Worm (Caenorhabditis elegans) whole organism, young adult: Measurements from ENCODE around the gene Y37E11AL.12.

Experiments used
- B0261.1 ChIP-seq: sonication (generic microtip); optimal IDR thresholded peaks from 2 replicates; lab custom pipeline; 2016; ENCODE audit warnings: mild to moderate bottlenecking, missing genetic modification characterization, moderate library complexity, missing compliant biosample characterization
- F37B4.10 ChIP-seq: fragments of 200-800 bp; sonication (Bioruptor generic); IDR thresholded peaks from 2 replicates; pipeline ENCODE4 v1.3.6; 2022; ENCODE audit warnings: missing genetic modification characterization, missing compliant biosample characterization
- F39B2.1 ChIP-seq: fragments of 200-800 bp; sonication (Bioruptor generic); IDR thresholded peaks from 2 replicates; pipeline ENCODE4 v1.3.6; 2022; ENCODE audit warnings: missing genetic modification reagents, missing genetic modification characterization, missing compliant biosample characterization
- K11D2.4 ChIP-seq: fragments of 200-800 bp; sonication (Bioruptor generic); IDR thresholded peaks from 2 replicates; pipeline ENCODE4 v1.3.6; 2022; ENCODE audit warnings: missing genetic modification reagents, missing genetic modification characterization, missing compliant biosample characterization
- Y53F4B.3 ChIP-seq: fragments of 200-800 bp; sonication (Bioruptor generic); IDR thresholded peaks from 2 replicates; pipeline ENCODE4 v1.3.6; 2022; ENCODE audit warnings: missing genetic modification reagents, missing genetic modification characterization, missing compliant biosample characterization
- Y79H2A.3 ChIP-seq: fragments of 200-800 bp; sonication (Bioruptor generic); conservative IDR thresholded peaks from 2 replicates; pipeline ENCODE4 v1.3.6; 2022; ENCODE audit warnings: missing genetic modification reagents, missing genetic modification characterization, missing compliant biosample characterization
- ama-1 ChIP-seq, 3 experiments: fragments of 150-350 bp in 1 of 3; sonication (generic microtip) in 2 of 3; optimal IDR thresholded peaks; 2 replicates each; lab custom pipeline; 2014 to 2018; ENCODE audit warnings: missing biosample characterization in 2 of 3, missing genetic modification characterization in 2 of 3, missing genetic modification reagents in 2 of 3
- aptf-3 ChIP-seq: fragments of 200-800 bp; sonication (Bioruptor generic); IDR thresholded peaks from 2 replicates; pipeline ENCODE4 v1.3.6; 2022; ENCODE audit warnings: missing genetic modification characterization, missing compliant biosample characterization
- attf-3 ChIP-seq: fragments of 200-800 bp; sonication (Bioruptor generic); conservative IDR thresholded peaks from 2 replicates; pipeline ENCODE4 v1.3.6; 2022; ENCODE audit warnings: missing genetic modification reagents, missing genetic modification characterization, missing compliant biosample characterization
- attf-6 ChIP-seq: fragments of 200-800 bp; sonication (Bioruptor generic); IDR thresholded peaks from 2 replicates; pipeline ENCODE4 v1.3.6; 2022; ENCODE audit warnings: missing genetic modification reagents, missing genetic modification characterization, missing compliant biosample characterization
- bed-1 ChIP-seq: fragments of 200-800 bp; sonication (Bioruptor generic); IDR thresholded peaks from 2 replicates; pipeline ENCODE4 v1.3.6; 2022; ENCODE audit warnings: missing genetic modification reagents, missing genetic modification characterization, missing compliant biosample characterization
- ceh-27 ChIP-seq: fragments of 200-800 bp; sonication (Bioruptor generic); optimal IDR thresholded peaks from 2 replicates; lab custom pipeline; 2018; ENCODE audit warnings: mild to moderate bottlenecking, missing genetic modification characterization, moderate library complexity, missing compliant biosample characterization
- ceh-58 ChIP-seq: fragments of 200-800 bp; sonication (Bioruptor generic); IDR thresholded peaks from 2 replicates; pipeline ENCODE4 v1.3.6; 2022; ENCODE audit warnings: missing genetic modification characterization, missing compliant biosample characterization
- ceh-79 ChIP-seq: sonication (generic microtip); optimal IDR thresholded peaks from 2 replicates; lab custom pipeline; 2017; ENCODE audit warnings: mild to moderate bottlenecking, missing genetic modification characterization, missing compliant biosample characterization
- ceh-91 ChIP-seq: fragments of 200-800 bp; sonication (Bioruptor generic); IDR thresholded peaks from 2 replicates; pipeline ENCODE4 v1.3.6; 2022; ENCODE audit warnings: missing genetic modification reagents, missing genetic modification characterization, missing compliant biosample characterization
- chd-7 ChIP-seq: sonication (generic microtip); optimal IDR thresholded peaks from 2 replicates; lab custom pipeline; 2016; ENCODE audit warnings: mild to moderate bottlenecking, missing genetic modification characterization, moderate library complexity, missing compliant biosample characterization
- egrh-3 ChIP-seq: fragments of 200-800 bp; sonication (Bioruptor generic); IDR thresholded peaks from 2 replicates; pipeline ENCODE4 v1.3.6; 2022; ENCODE audit warnings: missing genetic modification reagents, missing genetic modification characterization, missing compliant biosample characterization
- ekl-4 ChIP-seq: fragments of 200-800 bp; sonication (Bioruptor generic); IDR thresholded peaks from 2 replicates; pipeline ENCODE4 v1.3.6; 2022; ENCODE audit warnings: missing genetic modification reagents, missing genetic modification characterization, missing compliant biosample characterization
- him-1 ChIP-seq: sonication (generic microtip); optimal IDR thresholded peaks from 2 replicates; lab custom pipeline; 2016; ENCODE audit warnings: missing genotype, missing genetic modification reagents, missing genetic modification characterization, missing compliant biosample characterization
- hlh-26 ChIP-seq: fragments of 200-800 bp; sonication (Bioruptor generic); conservative IDR thresholded peaks from 2 replicates; pipeline ENCODE4 v1.3.6; 2022; ENCODE audit warnings: missing genetic modification reagents, missing genetic modification characterization, missing compliant biosample characterization
- hmg-1.2 ChIP-seq: fragments of 200-800 bp; sonication (Bioruptor generic); IDR thresholded peaks from 2 replicates; pipeline ENCODE4 v1.3.6; 2022; ENCODE audit warnings: missing genetic modification reagents, missing genetic modification characterization, missing compliant biosample characterization
- hrde-1 ChIP-seq: sonication (generic microtip); optimal IDR thresholded peaks from 2 replicates; lab custom pipeline; 2016; ENCODE audit warnings: missing genetic modification characterization, mild to moderate bottlenecking, missing compliant biosample characterization, moderate library complexity, missing genotype, missing genetic modification reagents, borderline replicate concordance
- hsf-1 ChIP-seq: fragments of 200-800 bp; sonication (Bioruptor generic); IDR thresholded peaks from 2 replicates; pipeline ENCODE4 v1.3.6; 2022; ENCODE audit warnings: missing genetic modification reagents, missing genetic modification characterization, missing compliant biosample characterization
- lag-1 ChIP-seq: fragments of 200-800 bp; sonication (Bioruptor generic); IDR thresholded peaks from 2 replicates; pipeline ENCODE4 v1.3.6; 2022; ENCODE audit warnings: missing genetic modification reagents, missing genetic modification characterization, missing compliant biosample characterization
- let-607 ChIP-seq, 2 experiments: fragments of 200-800 bp in 1 of 2; sonication (Bioruptor generic) in 1 of 2; sonication (generic microtip) in 1 of 2; optimal IDR thresholded peaks; 2 replicates each; lab custom pipeline; 2016 to 2018; ENCODE audit warnings: mild to moderate bottlenecking in 2 of 2, missing compliant biosample characterization in 2 of 2, missing genetic modification characterization in 2 of 2, moderate library complexity in 2 of 2, missing genotype in 1 of 2
- lin-26 ChIP-seq: fragments of 200-800 bp; sonication (Bioruptor generic); IDR thresholded peaks from 2 replicates; pipeline ENCODE4 v1.3.6; 2022; ENCODE audit warnings: missing genetic modification reagents, missing genetic modification characterization, missing compliant biosample characterization
- lin-40 ChIP-seq: sonication (generic microtip); optimal IDR thresholded peaks from 2 replicates; lab custom pipeline; 2016; ENCODE audit warnings: missing genetic modification characterization, mild to moderate bottlenecking, missing compliant biosample characterization, missing genotype, missing genetic modification reagents
- lin-54 ChIP-seq: fragments of 200-800 bp; sonication (Bioruptor generic); optimal IDR thresholded peaks from 2 replicates; lab custom pipeline; 2018; ENCODE audit warnings: mild to moderate bottlenecking, missing genetic modification characterization, missing compliant biosample characterization
- madf-6 ChIP-seq: fragments of 200-800 bp; sonication (Bioruptor generic); IDR thresholded peaks from 2 replicates; pipeline ENCODE4 v1.3.6; 2022; ENCODE audit warnings: missing genetic modification reagents, missing genetic modification characterization, missing compliant biosample characterization
- nfya-2 ChIP-seq: fragments of 200-800 bp; sonication (Bioruptor generic); IDR thresholded peaks from 2 replicates; pipeline ENCODE4 v1.3.6; 2022; ENCODE audit warnings: missing genetic modification reagents, missing genetic modification characterization, missing compliant biosample characterization
- nhr-90 ChIP-seq: sonication (generic microtip); optimal IDR thresholded peaks from 2 replicates; lab custom pipeline; 2016; ENCODE audit warnings: missing genotype, mild to moderate bottlenecking, missing genetic modification characterization, missing compliant biosample characterization
- repo-1 ChIP-seq: sonication (generic microtip); optimal IDR thresholded peaks from 2 replicates; lab custom pipeline; 2017; ENCODE audit warnings: mild to moderate bottlenecking, missing genetic modification characterization, missing compliant biosample characterization
- rpc-1 ChIP-seq, 2 experiments: fragments of 150-350 bp in 1 of 2; sonication (generic microtip) in 1 of 2; optimal IDR thresholded peaks; 2 replicates each; lab custom pipeline; 2014 to 2018; ENCODE audit warnings: missing biosample characterization in 1 of 2, missing genetic modification characterization in 1 of 2, missing genetic modification reagents in 1 of 2, missing genotype in 1 of 2
- snpc-1.3 ChIP-seq: sonication (generic microtip); optimal IDR thresholded peaks from 2 replicates; lab custom pipeline; 2017; ENCODE audit warnings: missing genetic modification characterization, mild to moderate bottlenecking, missing compliant biosample characterization, antibody characterized with exemption, moderate library complexity, missing genotype, missing genetic modification reagents; ENCODE audit not compliant: insufficient read depth
- snpc-3.4 ChIP-seq: sonication (generic microtip); optimal IDR thresholded peaks from 2 replicates; lab custom pipeline; 2017; ENCODE audit warnings: missing genetic modification characterization, mild to moderate bottlenecking, missing compliant biosample characterization, antibody characterized with exemption, moderate library complexity, missing genotype, missing genetic modification reagents
- tbp1 ChIP-seq: fragments of 200-800 bp; sonication (Bioruptor generic); optimal IDR thresholded peaks from 2 replicates; lab custom pipeline; 2018; ENCODE audit warnings: mild to moderate bottlenecking, missing genetic modification characterization, missing compliant biosample characterization
- zfh-2 ChIP-seq: fragments of 200-800 bp; sonication (Bioruptor generic); conservative IDR thresholded peaks from 2 replicates; pipeline ENCODE4 v1.3.6; 2022; ENCODE audit warnings: missing genetic modification reagents, missing genetic modification characterization, missing compliant biosample characterization
- ztf-18 ChIP-seq: sonication (generic microtip); optimal IDR thresholded peaks from 2 replicates; lab custom pipeline; 2016; ENCODE audit warnings: missing genotype, mild to moderate bottlenecking, missing genetic modification characterization, missing compliant biosample characterization
- ztf-26 ChIP-seq: sonication (generic microtip); optimal IDR thresholded peaks from 2 replicates; lab custom pipeline; 2017; ENCODE audit warnings: missing genetic modification characterization, missing compliant biosample characterization

The Y37E11AL.12 gene

DNA sequence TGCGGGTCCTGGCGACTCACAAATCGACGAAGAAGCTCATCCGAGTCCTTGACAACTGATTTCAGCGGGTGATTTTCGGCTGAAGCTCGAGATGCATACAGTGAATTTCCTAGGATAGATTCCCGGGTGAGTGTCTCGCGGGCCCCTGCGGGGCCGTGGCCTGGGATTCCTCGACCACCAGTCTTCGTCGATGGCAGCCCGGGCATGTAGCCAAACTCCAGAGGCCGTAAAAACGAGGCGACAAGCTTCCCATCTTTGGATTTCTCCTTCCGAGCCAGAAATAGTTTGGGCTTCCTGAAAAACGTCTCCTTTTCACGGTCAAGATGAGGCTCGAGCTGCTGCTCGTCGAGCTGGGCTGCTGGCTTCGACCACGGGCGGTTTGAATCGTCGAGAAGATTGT lies 13.7 kb downstream of the Y37E11AL.12 start:
- TF ChIP-seq him-1 (tag; lab: Kevin White, UChicago) (no peak), hlh-26 (GFP tag; lab: Robert Waterston, UW) (no peak), ceh-79 (no peak), zfh-2 (GFP tag; lab: Robert Waterston, UW) (peak; percentile 69; the same call in 1 of the 2 replicates), chd-7 (no peak), ztf-18 (tag; lab: Kevin White, UChicago) (no peak), lin-54 (no peak), egrh-3 (GFP tag; lab: Robert Waterston, UW) (no peak; the same call in 1 of the 2 replicates)

DNA sequence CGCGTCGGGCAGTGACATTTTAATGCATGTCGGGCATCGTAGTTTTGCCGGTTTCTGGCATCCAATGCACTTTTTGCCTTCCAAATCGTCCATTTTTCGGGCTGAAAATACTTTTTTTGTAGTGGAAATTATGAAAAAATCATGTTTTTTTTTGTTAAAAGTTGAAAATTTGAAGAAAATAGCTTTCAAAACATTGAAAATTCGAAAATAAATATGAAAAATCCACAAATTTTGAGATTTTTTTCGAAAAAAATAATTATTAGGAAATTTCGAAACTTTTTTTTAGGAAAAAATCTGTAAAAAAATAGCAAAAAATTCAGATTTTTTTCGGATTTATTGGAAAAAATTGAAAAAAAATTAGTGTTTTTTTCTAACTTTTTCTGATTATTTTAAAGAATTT lies 15.0 kb downstream of the Y37E11AL.12 start, which contains the start of gene map-1:
TSS of gene map-1 (minus strand) at position 101 of the 400 bp plus-strand sequence.
- TF ChIP-seq ama-1 (optimal IDR thresholded peaks at IDR 0.05; lab: Kevin White, UChicago) = no peak
- no peak for TF ChIP-seq ama-1 (GFP tag; optimal IDR thresholded peaks at IDR 0.05; lab: Kevin White, UChicago)
- no peak for TF ChIP-seq nfya-2

DNA sequence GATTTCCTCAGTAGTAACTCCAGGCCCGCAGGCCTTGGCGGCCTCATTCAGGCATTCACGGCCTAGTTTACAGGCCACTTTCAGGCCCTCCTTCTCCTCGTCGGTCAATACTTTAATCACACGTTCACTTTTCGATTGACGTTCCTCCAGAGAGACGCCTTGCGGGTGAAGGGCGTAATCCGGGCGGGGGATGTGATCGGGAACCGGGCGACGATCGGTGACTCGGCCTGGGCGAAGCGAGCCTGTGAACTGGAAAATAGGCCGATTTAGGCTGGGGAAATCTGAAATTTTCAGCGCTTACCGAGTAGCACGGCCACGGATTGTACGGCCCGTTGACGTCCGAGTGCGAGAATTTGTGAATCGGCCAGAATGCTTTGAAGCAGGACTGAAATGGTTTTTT lies 15.5 kb downstream of the Y37E11AL.12 start:
- TF ChIP-seq F39B2.1 (GFP tag; lab: Robert Waterston, UW) (no peak), Y79H2A.3 (GFP tag; lab: Robert Waterston, UW) (no peak), zfh-2 (GFP tag; lab: Robert Waterston, UW) (peak; percentile 82), K11D2.4 (GFP tag; lab: Robert Waterston, UW) (no peak), lin-26 (GFP tag; lab: Robert Waterston, UW) (no peak), let-607 (tag; optimal IDR thresholded peaks at IDR 0.05; lab: Kevin White, UChicago) (no peak), lin-54 (no peak), ceh-58 (GFP tag; lab: Robert Waterston, UW) (no peak), snpc-3.4 (tag; lab: Kevin White, UChicago) (no peak), lag-1 (GFP tag; lab: Robert Waterston, UW) (no peak), F37B4.10 (GFP tag; lab: Robert Waterston, UW) (0 out of 2 replicates have a peak, but pooled peaks have one; percentile 62)

DNA sequence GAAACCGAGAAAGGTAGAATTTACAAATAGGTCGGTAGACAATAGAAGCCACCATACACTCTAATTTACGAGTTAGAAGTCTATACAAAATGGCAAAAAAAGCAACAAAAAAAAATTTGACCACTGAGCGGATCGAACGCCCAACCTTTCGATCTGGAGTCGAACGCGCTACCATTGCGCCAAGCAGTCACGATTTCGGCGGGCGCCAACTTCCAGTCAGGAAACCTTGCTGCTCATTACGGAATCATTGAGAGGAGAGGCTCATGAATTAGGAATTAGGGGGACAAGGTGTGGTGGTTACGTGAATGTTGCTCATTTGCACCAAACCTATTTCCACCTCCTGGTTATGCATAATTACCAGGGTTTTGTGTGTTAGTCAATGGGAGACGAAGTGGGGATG lies 20.0 kb downstream of the Y37E11AL.12 start:
- no peak for TF ChIP-seq snpc-1.3 (tag; lab: Kevin White, UChicago)
- TF ChIP-seq rpc-1 (optimal IDR thresholded peaks at IDR 0.05; lab: Kevin White, UChicago) = peak; percentile 41
- TF ChIP-seq rpc-1 (tag; optimal IDR thresholded peaks at IDR 0.05; lab: Kevin White, UChicago) = peak; percentile 68
- TF ChIP-seq tbp1 (GFP tag; lab: Kevin White, UChicago) = peak; percentile 85
- TF ChIP-seq repo-1 (tag; lab: Kevin White, UChicago) = no peak
- TF ChIP-seq B0261.1 (tag; lab: Kevin White, UChicago) = peak; percentile 63
- peak; percentile 27; the same call in 1 of the 2 replicates for TF ChIP-seq hmg-1.2 (GFP tag; lab: Robert Waterston, UW)
- TF ChIP-seq, all 124 proteins: peak for 4

DNA sequence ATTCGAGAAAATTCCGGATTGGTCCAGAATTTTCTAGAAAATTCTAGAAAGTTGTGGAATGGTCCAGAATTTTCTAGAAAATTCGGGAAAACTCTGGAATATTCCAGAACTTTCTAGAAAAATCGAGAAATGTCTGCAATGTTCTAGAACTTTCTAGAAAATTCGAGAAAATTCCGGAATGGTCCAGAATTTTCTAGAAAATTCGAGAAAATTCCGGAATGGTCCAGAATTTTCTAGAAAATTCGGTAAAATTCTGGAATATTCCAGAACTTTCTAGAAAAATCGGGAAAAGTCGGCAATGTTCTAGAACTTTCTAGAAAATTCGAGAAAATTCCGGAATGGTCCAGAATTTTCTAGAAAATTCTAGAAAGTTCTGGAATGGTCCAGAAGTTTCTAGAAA lies 30.6 kb downstream of the Y37E11AL.12 start:
- TF ChIP-seq hsf-1 = peak; percentile 93

DNA sequence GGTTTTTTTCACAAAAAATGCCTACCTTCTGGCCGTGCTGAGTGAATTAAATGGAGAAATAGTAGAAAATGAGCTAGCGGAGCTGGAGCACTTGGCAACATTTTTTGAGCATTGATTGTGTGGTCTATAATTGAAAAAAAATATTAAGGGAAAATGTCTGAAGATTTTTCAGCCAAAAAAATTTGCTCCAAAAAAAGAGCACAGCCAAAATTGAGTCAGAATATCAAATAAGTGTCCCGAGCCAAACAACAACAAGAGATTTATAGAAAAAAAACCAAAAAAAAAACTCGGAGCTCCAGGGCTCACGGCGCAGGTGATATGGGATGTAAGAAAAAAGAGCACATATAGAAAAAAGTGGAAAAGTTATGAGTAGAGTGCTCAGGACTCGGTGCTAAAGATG lies 33.2 kb downstream of the Y37E11AL.12 start, which contains the start of gene fmil-1:
TSS of gene fmil-1 (minus strand) at position 101 of the 400 bp plus-strand sequence.
- TF ChIP-seq ekl-4 (GFP tag; lab: Robert Waterston, UW) (no peak), madf-6 (GFP tag; lab: Robert Waterston, UW) (no peak), bed-1 (GFP tag; lab: Robert Waterston, UW) (no peak), aptf-3 (GFP tag; lab: Robert Waterston, UW) (no peak), attf-6 (no peak), lin-54 (no peak), ceh-27 (GFP tag; lab: Kevin White, UChicago) (no peak), ceh-91 (GFP tag; lab: Robert Waterston, UW) (no peak), hmg-1.2 (GFP tag; lab: Robert Waterston, UW) (no peak), lin-40 (no peak), attf-3 (GFP tag; lab: Robert Waterston, UW) (no peak), ztf-26 (tag; lab: Kevin White, UChicago) (no peak), hlh-26 (GFP tag; lab: Robert Waterston, UW) (no peak), ceh-79 (no peak), Y53F4B.3 (GFP tag; lab: Robert Waterston, UW) (no peak), nhr-90 (no peak), hrde-1 (tag; lab: Kevin White, UChicago) (no peak)
